Worm (Caenorhabditis elegans) whole organism, L1 larva: ENCODE measurements around the gene sqt-2.

ENCODE experiments used
- C04F5.9 ChIP-seq: sonication (generic microtip); optimal IDR thresholded peaks from 2 replicates; lab custom pipeline; 2016; ENCODE audit warnings: missing genetic modification characterization, missing compliant biosample characterization
- C16A3.4 ChIP-seq: fragments of 150-350 bp; optimal IDR thresholded peaks from 2 replicates; lab custom pipeline; 2014; ENCODE audit warnings: missing biosample characterization, missing genetic modification characterization
- F16B12.6 ChIP-seq: fragments of 150-350 bp; optimal IDR thresholded peaks from 2 replicates; lab custom pipeline; 2014; ENCODE audit warnings: missing biosample characterization, missing genetic modification characterization
- aha-1 ChIP-seq: fragments of 150-350 bp; optimal IDR thresholded peaks from 2 replicates; lab custom pipeline; 2014; ENCODE audit warnings: missing biosample characterization, missing genetic modification characterization
- aly-2 ChIP-seq: fragments of 150-350 bp; optimal IDR thresholded peaks from 2 replicates; lab custom pipeline; 2014; ENCODE audit warnings: missing biosample characterization, missing genetic modification characterization
- ama-1 ChIP-seq: fragments of 150-350 bp; optimal IDR thresholded peaks from 2 replicates; lab custom pipeline; 2014
- blmp-1 ChIP-seq: fragments of 150-350 bp; optimal IDR thresholded peaks from 2 replicates; lab custom pipeline; 2014; ENCODE audit warnings: missing biosample characterization, missing genetic modification characterization
- ceh-63 ChIP-seq: fragments of 200-800 bp; sonication (Bioruptor generic); optimal IDR thresholded peaks from 2 replicates; lab custom pipeline; 2018; ENCODE audit warnings: mild to moderate bottlenecking, missing genetic modification characterization, missing compliant biosample characterization
- ceh-8 ChIP-seq: fragments of 200-800 bp; sonication (Bioruptor generic); optimal IDR thresholded peaks from 2 replicates; lab custom pipeline; 2018; ENCODE audit warnings: mild to moderate bottlenecking, missing genetic modification characterization, moderate library complexity, missing compliant biosample characterization
- ceh-82 ChIP-seq, 3 experiments: fragments of 150-350 bp in 1 of 3; sonication (generic microtip) in 2 of 3; optimal IDR thresholded peaks; 2 replicates each; lab custom pipeline; 2014 to 2017; ENCODE audit warnings: missing biosample characterization in 3 of 3, missing genetic modification characterization in 3 of 3
- ceh-88 ChIP-seq: fragments of 200-800 bp; sonication (Bioruptor generic); IDR thresholded peaks from 2 replicates; pipeline ENCODE4 v1.3.6; 2022; ENCODE audit warnings: missing genetic modification characterization, missing compliant biosample characterization
- ces-1 ChIP-seq: fragments of 150-350 bp; optimal IDR thresholded peaks from 2 replicates; lab custom pipeline; 2014; ENCODE audit warnings: missing biosample characterization, missing genetic modification reagents, missing genetic modification characterization
- dpl-1 ChIP-seq, 3 experiments: fragments of 150-350 bp in 2 of 3; sonication (generic microtip) in 1 of 3; optimal IDR thresholded peaks; 2 replicates each; lab custom pipeline; 2014 to 2017; ENCODE audit warnings: missing biosample characterization in 3 of 3, missing genetic modification characterization in 3 of 3, missing genetic modification reagents in 3 of 3
- dsc-1 ChIP-seq: sonication (generic microtip); optimal IDR thresholded peaks from 2 replicates; lab custom pipeline; 2016; ENCODE audit warnings: mild to moderate bottlenecking, missing genetic modification characterization, missing compliant biosample characterization
- efl-1 ChIP-seq, 4 experiments: fragments of 150-350 bp; optimal IDR thresholded peaks in 3 of 4; peaks in 1 of 4; 1 replicate in 1 of 4; 2 replicates in 3 of 4; lab custom pipeline; 2014; ENCODE audit warnings: missing biosample characterization in 2 of 4, missing genetic modification characterization in 2 of 4, missing genetic modification reagents in 2 of 4
- efl-3 ChIP-seq: fragments of 200-800 bp; sonication (Bioruptor generic); optimal IDR thresholded peaks from 2 replicates; lab custom pipeline; 2018; ENCODE audit warnings: mild to moderate bottlenecking, missing genetic modification characterization, missing compliant biosample characterization
- egl-13 ChIP-seq: sonication (generic microtip); optimal IDR thresholded peaks from 2 replicates; lab custom pipeline; 2016; ENCODE audit warnings: missing genotype, missing genetic modification reagents, missing genetic modification characterization, missing compliant biosample characterization
- ets-5 ChIP-seq: fragments of 200-800 bp; sonication (Bioruptor generic); IDR thresholded peaks from 2 replicates; pipeline ENCODE4 v1.3.6; 2022; ENCODE audit warnings: missing genetic modification characterization, missing compliant biosample characterization
- fkh-10 ChIP-seq: sonication (generic microtip); optimal IDR thresholded peaks from 2 replicates; lab custom pipeline; 2017; ENCODE audit warnings: missing biosample characterization, missing genetic modification reagents, missing genetic modification characterization
- fkh-8 ChIP-seq: sonication (generic microtip); optimal IDR thresholded peaks from 2 replicates; lab custom pipeline; 2016; ENCODE audit warnings: mild to moderate bottlenecking, missing genetic modification characterization, missing compliant biosample characterization
- fos-1 ChIP-seq: fragments of 150-350 bp; optimal IDR thresholded peaks from 2 replicates; lab custom pipeline; 2014; ENCODE audit warnings: missing biosample characterization, missing genetic modification characterization
- grh-1 ChIP-seq: fragments of 200-800 bp; sonication (Bioruptor generic); IDR thresholded peaks from 2 replicates; pipeline ENCODE4 v1.3.6; 2022; ENCODE audit warnings: missing genetic modification reagents, missing genetic modification characterization, missing compliant biosample characterization
- hlh-17 ChIP-seq: fragments of 200-800 bp; sonication (Bioruptor generic); optimal IDR thresholded peaks from 2 replicates; lab custom pipeline; 2018; ENCODE audit warnings: missing genetic modification characterization, mild to moderate bottlenecking, missing compliant biosample characterization, moderate library complexity, borderline replicate concordance
- hlh-4 ChIP-seq: sonication (generic microtip); optimal IDR thresholded peaks from 2 replicates; lab custom pipeline; 2016; ENCODE audit warnings: mild to moderate bottlenecking, missing genetic modification characterization, missing compliant biosample characterization
- irx-1 ChIP-seq: sonication (generic microtip); optimal IDR thresholded peaks from 2 replicates; lab custom pipeline; 2016; ENCODE audit warnings: missing genetic modification characterization, missing compliant biosample characterization
- isw-1 ChIP-seq: fragments of 200-800 bp; sonication (Bioruptor generic); IDR thresholded peaks from 2 replicates; pipeline ENCODE4 v1.3.6; 2022; ENCODE audit warnings: missing genetic modification characterization, missing compliant biosample characterization
- jun-1 ChIP-seq: fragments of 150-350 bp; optimal IDR thresholded peaks from 2 replicates; lab custom pipeline; 2014; ENCODE audit warnings: missing biosample characterization, missing genetic modification reagents, missing genetic modification characterization
- lin-14 ChIP-seq: fragments of 200-800 bp; sonication (Bioruptor generic); optimal IDR thresholded peaks from 2 replicates; lab custom pipeline; 2018; ENCODE audit warnings: mild to moderate bottlenecking, missing genetic modification characterization, moderate library complexity, missing compliant biosample characterization
- lsy-2 ChIP-seq, 2 experiments: fragments of 150-350 bp; optimal IDR thresholded peaks; 2 replicates each; lab custom pipeline; 2014; ENCODE audit warnings: missing biosample characterization in 2 of 2, missing genetic modification characterization in 2 of 2
- mab-9 ChIP-seq: fragments of 200-800 bp; sonication (Bioruptor generic); IDR thresholded peaks from 2 replicates; pipeline ENCODE4 v1.3.6; 2022; ENCODE audit warnings: missing genetic modification reagents, missing genetic modification characterization, missing compliant biosample characterization
- mdl-1 ChIP-seq, 2 experiments: fragments of 150-350 bp; optimal IDR thresholded peaks; 2 replicates each; lab custom pipeline; 2014 to 2017; ENCODE audit warnings: missing biosample characterization in 2 of 2, missing genetic modification characterization in 2 of 2, inconsistent platforms in 1 of 2
- mef-2 ChIP-seq: fragments of 150-350 bp; optimal IDR thresholded peaks from 2 replicates; lab custom pipeline; 2014; ENCODE audit warnings: missing biosample characterization, missing genetic modification characterization
- nhr-11 ChIP-seq: fragments of 150-350 bp; optimal IDR thresholded peaks from 2 replicates; lab custom pipeline; 2014; ENCODE audit warnings: missing biosample characterization, missing genetic modification characterization
- nhr-12 ChIP-seq: sonication (generic microtip); optimal IDR thresholded peaks from 2 replicates; lab custom pipeline; 2017; ENCODE audit warnings: missing biosample characterization, missing genetic modification characterization
- nhr-19 ChIP-seq: fragments of 200-800 bp; sonication (Bioruptor generic); conservative IDR thresholded peaks from 2 replicates; pipeline ENCODE4 v1.3.6; 2022; ENCODE audit warnings: missing genetic modification characterization, missing compliant biosample characterization
- nhr-20 ChIP-seq: sonication (generic microtip); optimal IDR thresholded peaks from 2 replicates; lab custom pipeline; 2016; ENCODE audit warnings: mild to moderate bottlenecking, missing genetic modification characterization, missing compliant biosample characterization
- nhr-28 ChIP-seq: fragments of 150-350 bp; optimal IDR thresholded peaks from 2 replicates; lab custom pipeline; 2014; ENCODE audit warnings: missing biosample characterization, missing genetic modification characterization
- nhr-71 ChIP-seq: sonication (generic microtip); optimal IDR thresholded peaks from 2 replicates; lab custom pipeline; 2016; ENCODE audit warnings: mild to moderate bottlenecking, missing genetic modification characterization, moderate library complexity, missing compliant biosample characterization
- nhr-77 ChIP-seq: fragments of 150-350 bp; optimal IDR thresholded peaks from 2 replicates; lab custom pipeline; 2014; ENCODE audit warnings: missing biosample characterization, missing genetic modification characterization
- nhr-84 ChIP-seq: sonication (generic microtip); optimal IDR thresholded peaks from 2 replicates; lab custom pipeline; 2017; ENCODE audit warnings: missing biosample characterization, missing genetic modification characterization
- nhr-85 ChIP-seq: sonication (generic microtip); peaks from one replicate; lab custom pipeline; 2016; ENCODE audit warnings: missing genetic modification characterization, inconsistent platforms, missing compliant biosample characterization
- skn-1 ChIP-seq: fragments of 150-350 bp; optimal IDR thresholded peaks from 2 replicates; lab custom pipeline; 2014; ENCODE audit warnings: missing biosample characterization, missing genetic modification characterization
- snpc-4 ChIP-seq: fragments of 150-350 bp; optimal IDR thresholded peaks from 2 replicates; lab custom pipeline; 2014; ENCODE audit warnings: missing biosample characterization, missing genetic modification characterization
- sox-4 ChIP-seq: sonication (generic microtip); optimal IDR thresholded peaks from 2 replicates; lab custom pipeline; 2016; ENCODE audit warnings: missing genetic modification characterization, missing compliant biosample characterization
- sptf-1 ChIP-seq: fragments of 150-350 bp; optimal IDR thresholded peaks from 2 replicates; lab custom pipeline; 2014; ENCODE audit warnings: missing biosample characterization, missing genetic modification characterization
- tlp-1 ChIP-seq: fragments of 150-350 bp; optimal IDR thresholded peaks from 2 replicates; lab custom pipeline; 2014; ENCODE audit warnings: missing biosample characterization, missing genetic modification characterization
- unc-30 ChIP-seq: sonication (generic microtip); optimal IDR thresholded peaks from 2 replicates; lab custom pipeline; 2017; ENCODE audit warnings: missing biosample characterization, missing genetic modification characterization
- xbp-1 ChIP-seq: sonication (generic microtip); optimal IDR thresholded peaks from 2 replicates; lab custom pipeline; 2016; ENCODE audit warnings: missing genetic modification characterization, missing compliant biosample characterization
- zag-1 ChIP-seq: fragments of 150-350 bp; optimal IDR thresholded peaks from 2 replicates; lab custom pipeline; 2014; ENCODE audit warnings: missing biosample characterization, missing genetic modification characterization
- ztf-11 ChIP-seq, 2 experiments: sonication (generic microtip); optimal IDR thresholded peaks; 2 replicates each; lab custom pipeline; 2016 to 2017; ENCODE audit warnings: missing genetic modification characterization in 2 of 2, missing biosample characterization in 1 of 2, missing compliant biosample characterization in 1 of 2

Gene sqt-2

DNA sequence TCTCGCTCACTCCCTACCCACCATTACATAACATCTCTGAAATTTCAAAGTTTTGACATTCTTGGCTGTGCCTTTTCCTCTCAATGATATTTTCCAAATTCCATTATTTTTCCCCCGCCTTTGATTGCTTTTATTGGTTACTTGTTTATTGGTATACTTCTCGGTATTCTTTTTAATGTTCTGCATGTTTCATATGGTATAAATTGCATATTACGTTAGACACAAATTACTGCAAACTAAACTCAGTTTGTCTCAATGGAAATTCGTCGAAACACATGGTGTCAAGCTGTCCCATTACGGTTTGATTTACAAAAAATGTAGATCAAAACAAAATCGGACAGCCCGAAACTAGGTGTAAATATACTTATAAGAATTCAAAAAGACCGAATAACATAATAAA is 1.2 kb upstream of the sqt-2 start:
- TF ChIP-seq zag-1, result no peak
- TF ChIP-seq efl-1 (optimal IDR thresholded peaks at IDR 0.05; lab: Kevin White, UChicago), result no peak
- TF ChIP-seq efl-1 (GFP tag; optimal IDR thresholded peaks at IDR 0.05 in 1 of 2; lab: Kevin White, UChicago), result peak in 1 of 2 experiments; percentile 80
- TF ChIP-seq blmp-1 (tag; lab: Kevin White, UChicago), result no peak
- TF ChIP-seq nhr-11 (tag; lab: Kevin White, UChicago), result no peak
- peak; percentile 59 for TF ChIP-seq nhr-85 (tag; lab: Kevin White, UChicago)
- TF ChIP-seq nhr-20 (tag; lab: Kevin White, UChicago), result no peak
- TF ChIP-seq jun-1 (tag; lab: Kevin White, UChicago), result no peak
- no peak for TF ChIP-seq xbp-1 (tag; lab: Kevin White, UChicago)
- TF ChIP-seq hlh-4, result no peak
- TF ChIP-seq snpc-4 (tag; lab: Kevin White, UChicago), result no peak
- no peak for TF ChIP-seq tlp-1
- no peak for TF ChIP-seq sox-4 (tag; lab: Kevin White, UChicago)
- TF ChIP-seq sptf-1, result no peak

DNA sequence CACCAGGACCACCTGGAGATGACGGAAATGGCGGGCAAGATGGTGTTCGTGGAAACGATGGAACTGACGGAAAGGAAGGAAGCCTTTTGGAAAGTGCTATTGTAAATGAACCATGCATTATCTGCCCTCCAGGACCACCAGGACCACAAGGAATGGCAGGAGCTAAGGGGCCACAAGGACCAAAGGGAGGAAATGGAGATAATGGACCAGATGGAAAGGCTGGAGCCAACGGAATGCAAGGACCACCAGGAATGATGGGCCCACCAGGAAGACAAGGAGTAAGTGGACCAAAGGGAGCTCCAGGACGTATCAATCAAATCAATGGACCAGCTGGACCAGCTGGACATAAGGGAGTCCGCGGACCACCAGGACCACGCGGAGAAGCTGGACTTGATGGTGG is 614 bp downstream of the sqt-2 start:
- TF ChIP-seq dsc-1 (tag; lab: Kevin White, UChicago) (no peak), C04F5.9 (tag; lab: Kevin White, UChicago) (no peak), nhr-19 (no peak), skn-1 (no peak), nhr-84 (tag; lab: Kevin White, UChicago) (no peak), mab-9 (0 out of 2 replicates have a peak, but pooled peaks have one; percentile 17), ztf-11 (tag; optimal IDR thresholded peaks at IDR 0.05; lab: Kevin White, UChicago) (no peak)

DNA sequence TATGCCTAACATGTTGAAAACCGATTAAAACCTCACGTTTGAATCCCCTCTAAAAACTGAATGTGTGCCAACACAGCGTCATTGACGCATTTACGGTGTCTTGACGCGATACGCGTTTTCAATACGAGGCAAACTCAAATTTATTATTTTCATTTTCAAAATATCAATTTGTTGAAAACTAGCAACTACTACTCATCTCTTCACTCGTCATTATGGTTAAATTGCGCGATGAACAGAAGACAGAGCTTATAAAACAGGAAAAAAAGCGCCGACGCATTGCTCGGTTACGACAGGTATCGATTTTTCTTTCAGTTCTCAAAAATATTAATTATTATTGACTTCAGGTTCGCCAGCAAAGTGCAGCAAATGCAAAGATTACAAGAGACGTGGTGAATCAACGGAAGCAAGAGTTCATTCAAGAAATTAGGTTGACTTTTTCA is 1.5 kb downstream of the sqt-2 start, which contains the start of gene enee-1:
enee-1 (plus strand) TSS at position 108 of the 440 bp plus-strand sequence.
- TF ChIP-seq hlh-4 (no peak), fkh-8 (tag; lab: Kevin White, UChicago) (peak; percentile 87), fos-1 (tag; lab: Kevin White, UChicago) (peak; percentile 80), isw-1 (GFP tag; lab: Robert Waterston, UW) (peak; percentile 86), nhr-71 (tag; lab: Kevin White, UChicago) (peak; percentile 93), ama-1 (peak; percentile 94), efl-3 (GFP tag; lab: Kevin White, UChicago) (no peak), skn-1 (peak; percentile 86), nhr-28 (tag; lab: Kevin White, UChicago) (no peak), mdl-1 (tag; optimal IDR thresholded peaks at IDR 0.05; lab: Kevin White, UChicago) (peak in 1 of 2 experiments; percentile 80), ceh-88 (GFP tag; lab: Robert Waterston, UW) (peak; percentile 72), lsy-2 (tag; optimal IDR thresholded peaks at IDR 0.05; lab: Kevin White, UChicago) (peak; percentile 89 to 95), ceh-63 (GFP tag; lab: Kevin White, UChicago) (no peak), mef-2 (tag; lab: Kevin White, UChicago) (no peak), ztf-11 (tag; optimal IDR thresholded peaks at IDR 0.05; lab: Kevin White, UChicago) (peak in 1 of 2 experiments; percentile 74), nhr-20 (tag; lab: Kevin White, UChicago) (peak; percentile 81), nhr-19 (peak; percentile 84), egl-13 (tag; lab: Kevin White, UChicago) (peak; percentile 71), nhr-77 (tag; lab: Kevin White, UChicago) (peak; percentile 80), fkh-10 (GFP tag; lab: Kevin White, UChicago) (peak; percentile 78), grh-1 (peak; percentile 72), irx-1 (tag; lab: Kevin White, UChicago) (peak; percentile 82), F16B12.6 (peak; percentile 68), aly-2 (tag; lab: Kevin White, UChicago) (peak; percentile 80), lin-14 (GFP tag; lab: Kevin White, UChicago) (peak; percentile 78), hlh-17 (GFP tag; lab: Kevin White, UChicago) (no peak), ces-1 (GFP tag; lab: Kevin White, UChicago) (no peak), ets-5 (GFP tag; lab: Robert Waterston, UW) (0 out of 2 replicates have a peak, but pooled peaks have one; percentile 83), ceh-82 (tag; optimal IDR thresholded peaks at IDR 0.05; lab: Kevin White, UChicago) (peak; percentile 89 to 93 (median 92)), C16A3.4 (peak; percentile 91), dpl-1 (GFP tag; optimal IDR thresholded peaks at IDR 0.05; lab: Kevin White, UChicago) (peak; percentile 95 to 99 (median 98)), aha-1 (tag; lab: Kevin White, UChicago) (peak; percentile 61), ceh-8 (GFP tag; lab: Kevin White, UChicago) (no peak), unc-30 (no peak), nhr-84 (tag; lab: Kevin White, UChicago) (no peak), nhr-12 (tag; lab: Kevin White, UChicago) (no peak)
